Fruit fly (Drosophila melanogaster) S2 (cell line): Measurements from ENCODE around the gene enc.

Experiments used
- CG8478 ChIP-seq: fragments of >200 bp; optimal IDR thresholded peaks from 2 replicates; lab custom pipeline; 2018
- CTCF ChIP-seq, 2 experiments: fragments of >200 bp; optimal IDR thresholded peaks; 2 replicates each; lab custom pipeline; 2018

dm6 chr3L:3814010-3814833 lies 4.3 kb upstream of the enc start, which contains the start of gene Scsalpha1:
- TF ChIP-seq CTCF (optimal IDR thresholded peaks at IDR 0.05; lab: Kevin White, UChicago): peak; percentile 27 to 35
- no peak for TF ChIP-seq CG8478 (lab: Kevin White, UChicago)
